Fruit fly (Drosophila melanogaster) whole organism, embryonic: ENCODE data around the gene stumps.

Experiments used
- CG10543 ChIP-seq: fragments of 200-800 bp; sonication (Bioruptor generic); optimal IDR thresholded peaks from 3 replicates; lab custom pipeline; 2017; ENCODE audit warnings: missing biosample characterization, mild to moderate bottlenecking, missing genetic modification characterization, moderate library complexity
- CG11398 ChIP-seq: fragments of 200-800 bp; sonication (Bioruptor generic); optimal IDR thresholded peaks from 2 replicates; lab custom pipeline; 2016; ENCODE audit warnings: missing biosample characterization, missing genetic modification characterization
- CG12744 ChIP-seq: fragments of 200-800 bp; sonication (Bioruptor generic); optimal IDR thresholded peaks from 2 replicates; lab custom pipeline; 2016; ENCODE audit warnings: missing biosample characterization, missing genetic modification characterization
- CG1529 ChIP-seq: fragments of 200-800 bp; sonication (Bioruptor generic); optimal IDR thresholded peaks from 3 replicates; lab custom pipeline; 2018; ENCODE audit warnings: missing biosample characterization, missing genetic modification characterization
- CG15514 ChIP-seq: fragments of 200-800 bp; sonication (Bioruptor generic); optimal IDR thresholded peaks from 3 replicates; lab custom pipeline; 2017; ENCODE audit warnings: missing biosample characterization, missing genetic modification characterization, mild to moderate bottlenecking, moderate library complexity, missing genetic modification reagents
- CG17186 ChIP-seq: fragments of 200-800 bp; sonication (Bioruptor generic); optimal IDR thresholded peaks from 3 replicates; lab custom pipeline; 2017; ENCODE audit warnings: missing biosample characterization, missing genetic modification reagents, missing genetic modification characterization
- CG17802 ChIP-seq: fragments of 200-800 bp; sonication (Bioruptor generic); optimal IDR thresholded peaks from 2 replicates; lab custom pipeline; 2018; ENCODE audit warnings: missing biosample characterization, mild to moderate bottlenecking, missing genetic modification characterization, moderate library complexity
- CG17829 ChIP-seq: fragments of 200-800 bp; optimal IDR thresholded peaks from 2 replicates; lab custom pipeline; 2019; ENCODE audit warnings: missing biosample characterization, mild to moderate bottlenecking, missing genetic modification characterization, moderate library complexity
- CG1832 ChIP-seq: fragments of 200-800 bp; sonication (Bioruptor generic); optimal IDR thresholded peaks from 2 replicates; lab custom pipeline; 2017; ENCODE audit warnings: missing biosample characterization, mild to moderate bottlenecking, missing genetic modification characterization, inconsistent platforms
- CG2678 ChIP-seq: fragments of 200-800 bp; sonication (Bioruptor generic); optimal IDR thresholded peaks from 3 replicates; lab custom pipeline; 2019; ENCODE audit warnings: missing biosample characterization, mild to moderate bottlenecking, missing genetic modification characterization, moderate library complexity
- CG2712 ChIP-seq: fragments of 200-800 bp; optimal IDR thresholded peaks from 3 replicates; lab custom pipeline; 2019; ENCODE audit warnings: missing biosample characterization, mild to moderate bottlenecking, missing genetic modification characterization, moderate library complexity
- CG3065 ChIP-seq: fragments of 200-800 bp; sonication (Bioruptor generic); optimal IDR thresholded peaks from 2 replicates; lab custom pipeline; 2016; ENCODE audit warnings: missing biosample characterization, missing genetic modification characterization
- CG3163 ChIP-seq: fragments of 200-800 bp; sonication (Bioruptor generic); optimal IDR thresholded peaks from 3 replicates; lab custom pipeline; 2016; ENCODE audit warnings: missing biosample characterization, missing genetic modification characterization
- CG4820 ChIP-seq: fragments of 200-800 bp; sonication (Bioruptor generic); optimal IDR thresholded peaks from 3 replicates; lab custom pipeline; 2016; ENCODE audit warnings: missing biosample characterization, missing genetic modification characterization
- CG8290 ChIP-seq, 3 experiments: fragments of 200-800 bp; sonication (Bioruptor generic); optimal IDR thresholded peaks; 2 replicates each; lab custom pipeline; 2016 to 2019; ENCODE audit warnings: missing biosample characterization in 3 of 3, missing genetic modification characterization in 3 of 3, mild to moderate bottlenecking in 2 of 3, moderate library complexity in 1 of 3
- CG8359 ChIP-seq: fragments of 200-800 bp; sonication (Bioruptor generic); optimal IDR thresholded peaks from 2 replicates; lab custom pipeline; 2017; ENCODE audit warnings: missing biosample characterization, mild to moderate bottlenecking, missing genetic modification characterization, borderline replicate concordance
- CG8944 ChIP-seq: fragments of 200-800 bp; sonication (Bioruptor generic); optimal IDR thresholded peaks from 3 replicates; lab custom pipeline; 2016; ENCODE audit warnings: missing biosample characterization, missing genetic modification characterization
- Dip2 ChIP-seq: fragments of 200-800 bp; sonication (Bioruptor generic); IDR thresholded peaks from 2 replicates; pipeline ENCODE4 v1.3.6; 2022; ENCODE audit warnings: missing biosample characterization, missing genetic modification characterization
- Dip3 ChIP-seq: fragments of 200-800 bp; sonication (Bioruptor generic); optimal IDR thresholded peaks from 3 replicates; lab custom pipeline; 2016; ENCODE audit warnings: missing biosample characterization, missing genetic modification characterization
- Doc3 ChIP-seq: fragments of 200-800 bp; sonication (Bioruptor generic); IDR thresholded peaks from 3 replicates; pipeline ENCODE4 v1.3.6; 2022; ENCODE audit warnings: missing biosample characterization, missing genetic modification characterization; ENCODE audit not compliant: partially characterized antibody
- Fer1 ChIP-seq: fragments of 200-800 bp; sonication (Bioruptor generic); optimal IDR thresholded peaks from 2 replicates; lab custom pipeline; 2017; ENCODE audit warnings: missing biosample characterization, mild to moderate bottlenecking, missing genetic modification characterization
- Fer2 ChIP-seq: fragments of 200-800 bp; sonication (Bioruptor generic); optimal IDR thresholded peaks from 2 replicates; lab custom pipeline; 2018; ENCODE audit warnings: missing biosample characterization, mild to moderate bottlenecking, missing genetic modification characterization, moderate library complexity
- Hmx ChIP-seq: fragments of 200-800 bp; sonication (Bioruptor generic); optimal IDR thresholded peaks from 2 replicates; lab custom pipeline; 2016; ENCODE audit warnings: missing biosample characterization, missing genetic modification characterization
- Hr3 ChIP-seq: fragments of 200-800 bp; sonication (Bioruptor generic); optimal IDR thresholded peaks from 3 replicates; lab custom pipeline; 2016; ENCODE audit warnings: missing biosample characterization, missing genetic modification characterization
- Hr39 ChIP-seq: fragments of >200 bp; optimal IDR thresholded peaks from 2 replicates; lab custom pipeline; 2017
- Oaz ChIP-seq: fragments of 200-800 bp; sonication (Bioruptor generic); IDR thresholded peaks from 2 replicates; pipeline ENCODE4 v1.3.6; 2022; ENCODE audit warnings: missing biosample characterization, missing genetic modification characterization
- Pdp1 ChIP-seq, 2 experiments: fragments of 200-800 bp; sonication (Bioruptor generic); optimal IDR thresholded peaks; 3 replicates each; lab custom pipeline; 2016; ENCODE audit warnings: missing biosample characterization in 2 of 2, missing genetic modification characterization in 2 of 2, mild to moderate bottlenecking in 1 of 2, moderate library complexity in 1 of 2
- Side ChIP-seq: fragments of 200-800 bp; sonication (Bioruptor generic); optimal IDR thresholded peaks from 2 replicates; lab custom pipeline; 2016; ENCODE audit warnings: missing biosample characterization, missing genetic modification characterization
- Sox100B ChIP-seq: fragments of 200-800 bp; sonication (Bioruptor generic); optimal IDR thresholded peaks from 3 replicates; lab custom pipeline; 2018; ENCODE audit warnings: missing biosample characterization, mild to moderate bottlenecking, missing genetic modification characterization
- Sox102F ChIP-seq: fragments of 200-800 bp; sonication (Bioruptor generic); optimal IDR thresholded peaks from 2 replicates; lab custom pipeline; 2018; ENCODE audit warnings: missing biosample characterization, mild to moderate bottlenecking, missing genetic modification characterization, moderate library complexity
- Taf1 ChIP-seq: fragments of 200-800 bp; sonication (Bioruptor generic); IDR thresholded peaks from 2 replicates; pipeline ENCODE4 v1.3.6; 2022; ENCODE audit warnings: missing biosample characterization, missing genetic modification characterization
- ac ChIP-seq: fragments of 200-800 bp; sonication (Bioruptor generic); optimal IDR thresholded peaks from 3 replicates; lab custom pipeline; 2017; ENCODE audit warnings: missing biosample characterization, mild to moderate bottlenecking, missing genetic modification characterization
- ara ChIP-seq: fragments of 200-800 bp; sonication (Bioruptor generic); IDR thresholded peaks from 2 replicates; pipeline ENCODE4 v1.3.6; 2022; ENCODE audit warnings: missing biosample characterization, missing genetic modification characterization
- chn ChIP-seq: fragments of 200-800 bp; sonication (Bioruptor generic); optimal IDR thresholded peaks from 2 replicates; lab custom pipeline; 2016; ENCODE audit warnings: missing biosample characterization, missing genetic modification characterization
- crc ChIP-seq: fragments of 200-800 bp; sonication (Bioruptor generic); optimal IDR thresholded peaks from 2 replicates; lab custom pipeline; 2016; ENCODE audit warnings: missing biosample characterization, missing genetic modification characterization
- crp ChIP-seq, 2 experiments: fragments of 200-800 bp; sonication (Bioruptor generic); optimal IDR thresholded peaks; 2 replicates in 1 of 2; 3 replicates in 1 of 2; lab custom pipeline; 2017; ENCODE audit warnings: missing biosample characterization in 2 of 2, missing genetic modification characterization in 2 of 2, mild to moderate bottlenecking in 1 of 2, moderate library complexity in 1 of 2
- dm ChIP-seq: fragments of 200-800 bp; sonication (Bioruptor generic); optimal IDR thresholded peaks from 3 replicates; lab custom pipeline; 2016; ENCODE audit warnings: missing biosample characterization, missing genetic modification characterization
- fd3F ChIP-seq: fragments of 200-800 bp; sonication (Bioruptor generic); optimal IDR thresholded peaks from 2 replicates; lab custom pipeline; 2018; ENCODE audit warnings: missing biosample characterization, mild to moderate bottlenecking, missing genetic modification characterization, moderate library complexity
- grn ChIP-seq: fragments of 200-800 bp; sonication (Bioruptor generic); optimal IDR thresholded peaks from 3 replicates; lab custom pipeline; 2017; ENCODE audit warnings: missing biosample characterization, missing genetic modification characterization
- hth ChIP-seq: fragments of >200 bp; optimal IDR thresholded peaks from 2 replicates; lab custom pipeline; 2017; ENCODE audit warnings: inconsistent platforms
- klu ChIP-seq: fragments of 200-800 bp; sonication (Bioruptor generic); IDR thresholded peaks from 2 replicates; pipeline ENCODE4 v1.3.6; 2022; ENCODE audit warnings: missing biosample characterization, missing genetic modification characterization
- mirr ChIP-seq: fragments of 200-800 bp; sonication (Bioruptor generic); optimal IDR thresholded peaks from 3 replicates; lab custom pipeline; 2018; ENCODE audit warnings: missing biosample characterization, mild to moderate bottlenecking, missing genetic modification characterization
- nmo ChIP-seq: fragments of 200-800 bp; sonication (Bioruptor generic); optimal IDR thresholded peaks from 2 replicates; lab custom pipeline; 2018; ENCODE audit warnings: missing biosample characterization, mild to moderate bottlenecking, missing genetic modification characterization, moderate library complexity
- p53 ChIP-seq: fragments of 200-800 bp; sonication (Bioruptor generic); optimal IDR thresholded peaks from 2 replicates; lab custom pipeline; 2016; ENCODE audit warnings: missing biosample characterization, missing genetic modification characterization
- pzg ChIP-seq: fragments of 200-800 bp; sonication (Bioruptor generic); optimal IDR thresholded peaks from 3 replicates; lab custom pipeline; 2018; ENCODE audit warnings: missing biosample characterization, mild to moderate bottlenecking, missing genetic modification characterization, moderate library complexity
- run ChIP-seq: fragments of 200-800 bp; sonication (Bioruptor generic); optimal IDR thresholded peaks from 3 replicates; lab custom pipeline; 2018; ENCODE audit warnings: missing biosample characterization, mild to moderate bottlenecking, missing genetic modification characterization
- slp2 ChIP-seq: fragments of 200-800 bp; sonication (Bioruptor generic); optimal IDR thresholded peaks from 2 replicates; lab custom pipeline; 2016; ENCODE audit warnings: missing biosample characterization, missing genetic modification characterization
- vvl ChIP-seq: fragments of 200-800 bp; sonication (Bioruptor generic); IDR thresholded peaks from 2 replicates; pipeline ENCODE4 v1.3.6; 2022; ENCODE audit warnings: missing biosample characterization, missing genetic modification characterization

Gene stumps

DNA sequence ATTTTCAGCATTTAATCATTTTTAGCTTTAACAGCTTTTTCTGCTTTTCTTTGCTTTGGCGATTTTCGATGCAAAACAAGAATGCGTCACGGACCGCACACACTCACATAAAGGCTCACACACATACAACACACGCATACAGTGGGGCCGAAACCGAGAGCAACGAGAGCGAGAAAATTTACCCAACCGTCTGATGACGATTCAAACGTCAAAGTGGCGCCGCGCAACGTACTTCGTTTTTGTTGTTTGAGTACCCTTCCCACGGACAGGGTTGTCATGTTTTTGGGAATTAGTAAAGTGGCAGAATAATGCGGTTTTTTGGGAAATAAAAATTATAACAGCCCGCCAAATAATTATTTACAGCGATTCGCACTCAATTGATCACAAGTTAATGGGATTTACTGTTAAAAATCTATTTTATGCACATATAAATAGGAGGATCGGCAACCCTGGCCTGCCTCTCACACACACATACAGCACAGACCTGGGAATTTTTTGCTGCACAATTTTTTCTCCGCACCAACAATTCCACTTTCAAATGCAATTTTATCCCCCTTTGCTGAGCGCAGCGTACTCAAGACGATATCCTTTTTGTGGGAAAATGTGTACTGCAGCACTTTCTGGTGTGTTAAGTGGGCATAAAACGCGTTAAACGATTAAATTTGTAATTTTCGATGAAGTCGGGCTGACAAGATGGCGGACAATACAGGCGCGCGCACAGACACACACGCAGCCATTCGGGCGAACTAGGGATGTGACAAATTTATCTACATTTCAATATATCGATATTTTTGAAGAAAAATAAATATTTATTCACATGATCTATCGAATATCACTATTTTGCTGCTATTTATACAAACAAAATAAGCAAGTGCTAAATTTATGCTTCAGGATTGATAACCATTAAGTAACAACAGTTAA, 78.2 kb downstream of the stumps start (continued):
- peak; percentile 88 for TF ChIP-seq CG4820 (GFP tag; lab: Kevin White, UChicago)
- peak; percentile 91 for TF ChIP-seq fd3F (GFP tag; lab: Kevin White, UChicago)
- TF ChIP-seq pzg (GFP tag; lab: Kevin White, UChicago) = peak; percentile 43
- peak in 1 of 2 experiments; percentile 50 for TF ChIP-seq crp (GFP tag; optimal IDR thresholded peaks at IDR 0.05; lab: Kevin White, UChicago)
- TF ChIP-seq Pdp1 (GFP tag; optimal IDR thresholded peaks at IDR 0.05; lab: Kevin White, UChicago) = peak; percentile 86 to 93
- peak; percentile 93 for TF ChIP-seq mirr
- TF ChIP-seq Hmx = peak; percentile 71
- peak; percentile 97 for TF ChIP-seq CG10543 (GFP tag; lab: Kevin White, UChicago)
- TF ChIP-seq hth (lab: Kevin White, UChicago) = no peak
- TF ChIP-seq CG1529 (GFP tag; lab: Kevin White, UChicago) = peak; percentile 93
- TF ChIP-seq grn = no peak
- no peak for TF ChIP-seq Dip2
- peak; percentile 89 for TF ChIP-seq run (tag; lab: Kevin White, UChicago)
- TF ChIP-seq CG17829 (tag; lab: Kevin White, UChicago) = peak; percentile 95
- TF ChIP-seq CG8290 (GFP tag; optimal IDR thresholded peaks at IDR 0.05; lab: Kevin White, UChicago) = peak; percentile 87
- peak; percentile 74 to 97 for TF ChIP-seq CG8290 (tag; optimal IDR thresholded peaks at IDR 0.05; lab: Kevin White, UChicago)
- TF ChIP-seq crc (GFP tag; lab: Kevin White, UChicago) = peak; percentile 86
- peak; percentile 91 for TF ChIP-seq Dip3 (GFP tag; lab: Kevin White, UChicago)
- peak; percentile 93 for TF ChIP-seq Sox102F (GFP tag; lab: Kevin White, UChicago)
- peak; percentile 97 for TF ChIP-seq CG2678 (tag; lab: Kevin White, UChicago)
- TF ChIP-seq Hr39 (lab: Kevin White, UChicago) = no peak
- peak; percentile 87 for TF ChIP-seq p53 (GFP tag; lab: Kevin White, UChicago)
- peak; percentile 93 for TF ChIP-seq nmo (GFP tag; lab: Kevin White, UChicago)
- TF ChIP-seq ac (GFP tag; lab: Kevin White, UChicago) = peak; percentile 91
- TF ChIP-seq CG3163 (GFP tag; lab: Kevin White, UChicago) = peak; percentile 55
- peak; percentile 93 for TF ChIP-seq CG2712 (tag; lab: Kevin White, UChicago)
- TF ChIP-seq Fer2 (tag; lab: Kevin White, UChicago) = peak; percentile 92
- peak; percentile 89 for TF ChIP-seq CG12744 (GFP tag; lab: Kevin White, UChicago)
- TF ChIP-seq CG17802 (tag; lab: Kevin White, UChicago) = peak; percentile 83
- peak; percentile 90 for TF ChIP-seq CG15514 (GFP tag; lab: Kevin White, UChicago)
- peak; percentile 96 for TF ChIP-seq Fer1
- peak; percentile 80 for TF ChIP-seq CG17186
- peak; percentile 96 for TF ChIP-seq vvl (GFP tag; lab: Robert Waterston, UW)
- TF ChIP-seq ara (GFP tag; lab: Robert Waterston, UW) = peak; percentile 92
- no peak for TF ChIP-seq CG1832 (GFP tag; lab: Kevin White, UChicago)
- TF ChIP-seq Taf1 (GFP tag; lab: Robert Waterston, UW) = peak; percentile 87
- peak; percentile 89 for TF ChIP-seq CG11398 (GFP tag; lab: Kevin White, UChicago)
- peak; percentile 93 for TF ChIP-seq chn (GFP tag; lab: Kevin White, UChicago)
- peak; percentile 84 for TF ChIP-seq Oaz (GFP tag; lab: Robert Waterston, UW)
- TF ChIP-seq CG8944 (GFP tag; lab: Kevin White, UChicago) = peak; percentile 91
- TF ChIP-seq Hr3 (GFP tag; lab: Kevin White, UChicago) = peak; percentile 87
- peak; percentile 82 for TF ChIP-seq klu (GFP tag; lab: Robert Waterston, UW)
- TF ChIP-seq slp2 (GFP tag; lab: Kevin White, UChicago) = peak; percentile 85
- peak; percentile 97 for TF ChIP-seq Side
- TF ChIP-seq CG8359 (GFP tag; lab: Kevin White, UChicago) = peak; percentile 83
- TF ChIP-seq Doc3 (GFP tag; lab: Robert Waterston, UW) = peak; percentile 60; the same call in 2 of the 3 replicates
- TF ChIP-seq Sox100B (GFP tag; lab: Kevin White, UChicago) = peak; percentile 89
- peak; percentile 66 for TF ChIP-seq dm
- peak; percentile 52 for TF ChIP-seq CG3065
